ENCODE assay signal across 5 worm cellular contexts in genomic region chrIII:10367355-10367909, ce11.
TF ChIP-seq lines count a peak whose summit lies in the region.

No protein-coding gene starts in this region.

TF ChIP-seq in whole organism, L1 larva, 84 proteins besides CTCF, POLR2A, EP300 and RAD21:
- TF ChIP-seq vab-15 (tag; optimal IDR thresholded peaks at IDR 0.05; lab: Kevin White, UChicago) (no peak), nhr-47 (tag; optimal IDR thresholded peaks at IDR 0.05; lab: Kevin White, UChicago) (peak; percentile 30), mef-2 (tag; optimal IDR thresholded peaks at IDR 0.05; lab: Kevin White, UChicago) (no peak), mep-1 (tag; optimal IDR thresholded peaks at IDR 0.05; lab: Kevin White, UChicago) (peak; percentile 11), ceh-82 (tag; optimal IDR thresholded peaks at IDR 0.05; lab: Kevin White, UChicago) (peak in 1 of 3 experiments; percentile 40), lsy-2 (tag; optimal IDR thresholded peaks at IDR 0.05; lab: Kevin White, UChicago) (peak in 1 of 2 experiments; percentile 26), unc-86 (tag; optimal IDR thresholded peaks at IDR 0.05; lab: Kevin White, UChicago) (peak; percentile 6), ces-1 (GFP tag; optimal IDR thresholded peaks at IDR 0.05; lab: Kevin White, UChicago) (no peak), dpl-1 (GFP tag; optimal IDR thresholded peaks at IDR 0.05; lab: Kevin White, UChicago) (no peak), egl-13 (tag; optimal IDR thresholded peaks at IDR 0.05; lab: Kevin White, UChicago) (peak; percentile 27), swsn-7 (tag; optimal IDR thresholded peaks at IDR 0.05; lab: Kevin White, UChicago) (peak; percentile 11), nhr-85 (tag; lab: Kevin White, UChicago) (no peak), efl-1 (optimal IDR thresholded peaks at IDR 0.05; lab: Kevin White, UChicago) (no peak), efl-1 (GFP tag; optimal IDR thresholded peaks at IDR 0.05 in 1 of 2; lab: Kevin White, UChicago) (peak in 1 of 2 experiments; percentile 85), fkh-8 (tag; optimal IDR thresholded peaks at IDR 0.05; lab: Kevin White, UChicago) (peak; percentile 69), lin-14 (GFP tag; optimal IDR thresholded peaks at IDR 0.05; lab: Kevin White, UChicago) (peak; percentile 58), zag-1 (tag; optimal IDR thresholded peaks at IDR 0.05; lab: Kevin White, UChicago) (no peak), jun-1 (tag; optimal IDR thresholded peaks at IDR 0.05; lab: Kevin White, UChicago) (no peak)

TF ChIP-seq in whole organism, L3 larva, 47 proteins besides CTCF, POLR2A, EP300 and RAD21:
- TF ChIP-seq nfya-1 (tag; optimal IDR thresholded peaks at IDR 0.05; lab: Kevin White, UChicago; ENCODE audit: insufficient read depth) (peak; percentile 31), ztf-4 (tag; optimal IDR thresholded peaks at IDR 0.05; lab: Kevin White, UChicago) (no peak), hmg-11 (tag; optimal IDR thresholded peaks at IDR 0.05; lab: Kevin White, UChicago) (peak; percentile 8)

TF ChIP-seq in whole organism, early embryonic, 17 proteins besides CTCF, POLR2A, EP300 and RAD21:
- 0 out of 2 replicates have a peak, but pooled peaks have one; percentile 30 for TF ChIP-seq sea-1 (GFP tag; conservative IDR thresholded peaks at IDR 0.05; lab: Robert Waterston, UW)
- no peak for TF ChIP-seq pes-1 (GFP tag; IDR thresholded peaks at IDR 0.05; lab: Robert Waterston, UW)

TF ChIP-seq in whole organism, midembryonic, 9 proteins besides CTCF, POLR2A, EP300 and RAD21:
- no peak for TF ChIP-seq ztf-23 (GFP tag; IDR thresholded peaks at IDR 0.05; lab: Robert Waterston, UW)
- TF ChIP-seq T22C8.4 (GFP tag; IDR thresholded peaks at IDR 0.05; lab: Robert Waterston, UW) = peak; percentile 32; the same call in 1 of the 2 replicates

TF ChIP-seq in whole organism, young adult, 124 proteins besides CTCF, POLR2A, EP300 and RAD21:
- TF ChIP-seq snpc-3.4 (tag; optimal IDR thresholded peaks at IDR 0.05; lab: Kevin White, UChicago) (no peak), nhr-27 (tag; optimal IDR thresholded peaks at IDR 0.05; lab: Kevin White, UChicago) (no peak), nhr-120 (GFP tag; IDR thresholded peaks at IDR 0.05; lab: Robert Waterston, UW) (no peak), hmg-1.2 (GFP tag; IDR thresholded peaks at IDR 0.05; lab: Robert Waterston, UW) (no peak), F10E7.11 (tag; optimal IDR thresholded peaks at IDR 0.05; lab: Kevin White, UChicago) (no peak), ZK185.1 (tag; optimal IDR thresholded peaks at IDR 0.05; lab: Kevin White, UChicago; ENCODE audit: poor library complexity, severe bottlenecking) (no peak), K12H6.12 (tag; optimal IDR thresholded peaks at IDR 0.05; lab: Kevin White, UChicago) (peak; percentile 44), ceh-27 (GFP tag; optimal IDR thresholded peaks at IDR 0.05; lab: Kevin White, UChicago) (peak; percentile 4), F57A8.1 (GFP tag; optimal IDR thresholded peaks at IDR 0.05; lab: Kevin White, UChicago) (no peak), lin-54 (GFP tag; optimal IDR thresholded peaks at IDR 0.05; lab: Kevin White, UChicago) (no peak), tlf-1 (GFP tag; optimal IDR thresholded peaks at IDR 0.05; lab: Kevin White, UChicago) (no peak)
